Worm (Caenorhabditis elegans) whole organism, L4 larva: ENCODE results near the gene dhhc-10.

ENCODE experiments used
- D1046.2 ChIP-seq: fragments of 200-800 bp; sonication (Bioruptor generic); IDR thresholded peaks from 2 replicates; pipeline ENCODE4 v1.3.6; 2022; ENCODE audit warnings: missing genetic modification characterization, missing compliant biosample characterization
- F10B5.3 ChIP-seq: sonication (generic microtip); optimal IDR thresholded peaks from 2 replicates; lab custom pipeline; 2016; ENCODE audit warnings: mild to moderate bottlenecking, missing genetic modification characterization, missing compliant biosample characterization
- F26F4.8 ChIP-seq: fragments of 200-800 bp; sonication (Bioruptor generic); conservative IDR thresholded peaks from 2 replicates; pipeline ENCODE4 v1.3.6; 2022; ENCODE audit warnings: missing genetic modification characterization, missing compliant biosample characterization
- F49E8.2 ChIP-seq: sonication (generic microtip); optimal IDR thresholded peaks from 2 replicates; lab custom pipeline; 2016; ENCODE audit warnings: missing compliant biosample characterization, mild to moderate bottlenecking, missing genetic modification characterization, borderline replicate concordance
- T20F7.1 ChIP-seq: fragments of 200-800 bp; sonication (Bioruptor generic); optimal IDR thresholded peaks from 2 replicates; lab custom pipeline; 2018; ENCODE audit warnings: mild to moderate bottlenecking, missing genetic modification characterization, missing compliant biosample characterization
- Y48G9A.11 ChIP-seq: fragments of 200-800 bp; sonication (Bioruptor generic); IDR thresholded peaks from 2 replicates; pipeline ENCODE4 v1.3.6; 2022; ENCODE audit warnings: missing genetic modification reagents, missing genetic modification characterization, missing compliant biosample characterization
- ZK337.2 ChIP-seq: fragments of 200-800 bp; sonication (Bioruptor generic); IDR thresholded peaks from 2 replicates; pipeline ENCODE4 v1.3.6; 2022; ENCODE audit warnings: missing genetic modification reagents, missing genetic modification characterization, missing compliant biosample characterization
- ZK546.5 ChIP-seq, 2 experiments: sonication (generic microtip); optimal IDR thresholded peaks; 2 replicates each; lab custom pipeline; 2017; ENCODE audit warnings: missing biosample characterization in 2 of 2, missing genetic modification characterization in 2 of 2
- aha-1 ChIP-seq: fragments of 150-350 bp; peaks from one replicate; lab custom pipeline; 2014; ENCODE audit warnings: missing biosample characterization, missing genetic modification characterization
- aly-2 ChIP-seq: sonication (generic microtip); optimal IDR thresholded peaks from 2 replicates; lab custom pipeline; 2018; ENCODE audit warnings: missing biosample characterization, missing genetic modification characterization
- ama-1 ChIP-seq: fragments of 150-350 bp; optimal IDR thresholded peaks from 2 replicates; lab custom pipeline; 2014; ENCODE audit warnings: inconsistent platforms, mixed read lengths
- arid-1 ChIP-seq: fragments of 200-800 bp; sonication (Bioruptor generic); conservative IDR thresholded peaks from 2 replicates; pipeline ENCODE4 v1.3.6; 2022; ENCODE audit warnings: missing genetic modification reagents, missing genetic modification characterization, missing compliant biosample characterization
- attf-4 ChIP-seq: sonication (generic microtip); optimal IDR thresholded peaks from 3 replicates; lab custom pipeline; 2017; ENCODE audit warnings: missing biosample characterization, missing genetic modification characterization
- ceh-32 ChIP-seq: sonication (generic microtip); optimal IDR thresholded peaks from 2 replicates; lab custom pipeline; 2016; ENCODE audit warnings: mild to moderate bottlenecking, missing genetic modification characterization, missing compliant biosample characterization; ENCODE audit not compliant: poor library complexity
- ceh-62 ChIP-seq: sonication (generic microtip); optimal IDR thresholded peaks from 2 replicates; lab custom pipeline; 2017; ENCODE audit warnings: missing biosample characterization, missing genetic modification characterization
- daf-12 ChIP-seq: fragments of 150-350 bp; optimal IDR thresholded peaks from 2 replicates; lab custom pipeline; 2014; ENCODE audit warnings: missing biosample characterization, missing genetic modification reagents, missing genetic modification characterization
- daf-8 ChIP-seq: fragments of 200-800 bp; sonication (Bioruptor generic); IDR thresholded peaks from 2 replicates; pipeline ENCODE4 v1.3.6; 2022; ENCODE audit warnings: missing genetic modification characterization, missing compliant biosample characterization
- dpl-1 ChIP-seq: fragments of 150-350 bp; optimal IDR thresholded peaks from 2 replicates; lab custom pipeline; 2014; ENCODE audit warnings: missing biosample characterization, missing genetic modification reagents, missing genetic modification characterization
- duxl-1 ChIP-seq: sonication (generic microtip); optimal IDR thresholded peaks from 2 replicates; lab custom pipeline; 2016; ENCODE audit warnings: mild to moderate bottlenecking, missing genetic modification characterization, moderate library complexity, missing compliant biosample characterization; ENCODE audit not compliant: poor library complexity
- dve-1 ChIP-seq: sonication (generic microtip); optimal IDR thresholded peaks from 2 replicates; lab custom pipeline; 2017; ENCODE audit warnings: antibody characterized with exemption, mild to moderate bottlenecking, missing genetic modification characterization, missing compliant biosample characterization; ENCODE audit not compliant: insufficient read depth
- fkh-10 ChIP-seq: fragments of 150-350 bp; optimal IDR thresholded peaks from 2 replicates; lab custom pipeline; 2014; ENCODE audit warnings: missing biosample characterization, missing genetic modification reagents, missing genetic modification characterization
- fos-1 ChIP-seq: fragments of 150-350 bp; optimal IDR thresholded peaks from 2 replicates; lab custom pipeline; 2014; ENCODE audit warnings: missing biosample characterization, missing genetic modification characterization
- hif-1 ChIP-seq, 2 experiments: sonication (generic microtip); optimal IDR thresholded peaks; 2 replicates each; lab custom pipeline; 2016 to 2017; ENCODE audit warnings: missing compliant biosample characterization in 2 of 2, missing genetic modification characterization in 2 of 2, missing genetic modification reagents in 2 of 2, missing genotype in 2 of 2, mild to moderate bottlenecking in 1 of 2
- hlh-30 ChIP-seq: sonication (generic microtip); optimal IDR thresholded peaks from 2 replicates; lab custom pipeline; 2017; ENCODE audit warnings: antibody characterized with exemption, mild to moderate bottlenecking, missing genetic modification characterization, missing compliant biosample characterization; ENCODE audit not compliant: insufficient read depth
- hmg-1.1 ChIP-seq: fragments of 200-800 bp; sonication (Bioruptor generic); IDR thresholded peaks from 2 replicates; pipeline ENCODE4 v1.3.6; 2022; ENCODE audit warnings: missing genetic modification reagents, missing genetic modification characterization, missing compliant biosample characterization
- lin-13 ChIP-seq: fragments of 150-350 bp; optimal IDR thresholded peaks from 2 replicates; lab custom pipeline; 2014; ENCODE audit warnings: missing biosample characterization, missing genetic modification reagents, missing genetic modification characterization
- lin-29 ChIP-seq: fragments of 200-800 bp; sonication (Bioruptor generic); IDR thresholded peaks from 2 replicates; pipeline ENCODE4 v1.3.6; 2022; ENCODE audit warnings: missing genetic modification reagents, missing genetic modification characterization, missing compliant biosample characterization
- lin-39 ChIP-seq: fragments of 150-350 bp; optimal IDR thresholded peaks from 2 replicates; lab custom pipeline; 2014; ENCODE audit warnings: missing biosample characterization, missing genetic modification reagents, missing genetic modification characterization
- lsy-2 ChIP-seq, 2 experiments: fragments of 150-350 bp in 1 of 2; sonication (generic microtip) in 1 of 2; optimal IDR thresholded peaks; 2 replicates each; lab custom pipeline; 2014 to 2017; ENCODE audit warnings: missing biosample characterization in 2 of 2, missing genetic modification characterization in 2 of 2
- mes-2 ChIP-seq: sonication (generic microtip); optimal IDR thresholded peaks from 2 replicates; lab custom pipeline; 2016; ENCODE audit warnings: missing genotype, mild to moderate bottlenecking, missing genetic modification characterization, missing compliant biosample characterization; ENCODE audit not compliant: poor library complexity, severe bottlenecking
- nhr-102 ChIP-seq: sonication (generic microtip); optimal IDR thresholded peaks from 2 replicates; lab custom pipeline; 2016; ENCODE audit warnings: mild to moderate bottlenecking, missing genetic modification characterization, moderate library complexity, missing compliant biosample characterization
- nhr-11 ChIP-seq: fragments of 150-350 bp; optimal IDR thresholded peaks from 2 replicates; lab custom pipeline; 2014; ENCODE audit warnings: missing biosample characterization, missing genetic modification characterization
- nhr-237 ChIP-seq: sonication (generic microtip); optimal IDR thresholded peaks from 2 replicates; lab custom pipeline; 2017; ENCODE audit warnings: missing biosample characterization, missing genetic modification characterization
- nhr-28 ChIP-seq: fragments of 150-350 bp; optimal IDR thresholded peaks from 2 replicates; lab custom pipeline; 2014; ENCODE audit warnings: missing biosample characterization, missing genetic modification characterization
- nhr-41 ChIP-seq: fragments of 200-800 bp; sonication (Bioruptor generic); IDR thresholded peaks from 2 replicates; pipeline ENCODE4 v1.3.6; 2022; ENCODE audit warnings: missing genetic modification reagents, missing genetic modification characterization, missing compliant biosample characterization
- nhr-48 ChIP-seq: sonication (generic microtip); optimal IDR thresholded peaks from 2 replicates; lab custom pipeline; 2016; ENCODE audit warnings: mild to moderate bottlenecking, missing genetic modification characterization, missing compliant biosample characterization
- nhr-76 ChIP-seq: fragments of 150-350 bp; optimal IDR thresholded peaks from 2 replicates; lab custom pipeline; 2014; ENCODE audit warnings: missing biosample characterization, missing genetic modification characterization
- set-16 ChIP-seq: fragments of 200-800 bp; sonication (Bioruptor generic); IDR thresholded peaks from 2 replicates; pipeline ENCODE4 v1.3.6; 2022; ENCODE audit warnings: missing genetic modification reagents, missing genetic modification characterization, missing compliant biosample characterization
- skn-1 ChIP-seq: fragments of 150-350 bp; optimal IDR thresholded peaks from 2 replicates; lab custom pipeline; 2014; ENCODE audit warnings: missing biosample characterization, missing genetic modification characterization
- snpc-1.2 ChIP-seq: fragments of 200-800 bp; sonication (Bioruptor generic); IDR thresholded peaks from 2 replicates; pipeline ENCODE4 v1.3.6; 2022; ENCODE audit warnings: missing genetic modification reagents, missing genetic modification characterization, missing compliant biosample characterization
- snpc-4 ChIP-seq: fragments of 150-350 bp; optimal IDR thresholded peaks from 2 replicates; lab custom pipeline; 2014; ENCODE audit warnings: missing biosample characterization, missing genetic modification characterization
- tra-1 ChIP-seq: fragments of 200-800 bp; sonication (Bioruptor generic); IDR thresholded peaks from 2 replicates; pipeline ENCODE4 v1.3.6; 2022; ENCODE audit warnings: missing genetic modification reagents, missing genetic modification characterization, missing compliant biosample characterization
- unc-62 ChIP-seq, 3 experiments: fragments of 150-350 bp in 1 of 3; sonication (generic microtip); optimal IDR thresholded peaks in 2 of 3; peaks in 1 of 3; 1 replicate in 1 of 3; 2 replicates in 2 of 3; lab custom pipeline; 2014 to 2017; ENCODE audit warnings: missing biosample characterization in 3 of 3, missing genetic modification characterization in 3 of 3, missing genetic modification reagents in 3 of 3, missing genotype in 1 of 3
- zag-1 ChIP-seq: fragments of 150-350 bp; optimal IDR thresholded peaks from 2 replicates; lab custom pipeline; 2014; ENCODE audit warnings: missing biosample characterization, missing genetic modification characterization
- zfp-2 ChIP-seq: sonication (generic microtip); optimal IDR thresholded peaks from 2 replicates; lab custom pipeline; 2016; ENCODE audit warnings: mild to moderate bottlenecking, missing genetic modification characterization, missing compliant biosample characterization
- zip-2 ChIP-seq: fragments of 150-350 bp; optimal IDR thresholded peaks from 2 replicates; lab custom pipeline; 2014; ENCODE audit warnings: missing biosample characterization, missing genetic modification characterization
- ztf-11 ChIP-seq: fragments of 150-350 bp; optimal IDR thresholded peaks from 2 replicates; lab custom pipeline; 2014; ENCODE audit warnings: missing biosample characterization, missing genetic modification characterization

Gene dhhc-10

DNA sequence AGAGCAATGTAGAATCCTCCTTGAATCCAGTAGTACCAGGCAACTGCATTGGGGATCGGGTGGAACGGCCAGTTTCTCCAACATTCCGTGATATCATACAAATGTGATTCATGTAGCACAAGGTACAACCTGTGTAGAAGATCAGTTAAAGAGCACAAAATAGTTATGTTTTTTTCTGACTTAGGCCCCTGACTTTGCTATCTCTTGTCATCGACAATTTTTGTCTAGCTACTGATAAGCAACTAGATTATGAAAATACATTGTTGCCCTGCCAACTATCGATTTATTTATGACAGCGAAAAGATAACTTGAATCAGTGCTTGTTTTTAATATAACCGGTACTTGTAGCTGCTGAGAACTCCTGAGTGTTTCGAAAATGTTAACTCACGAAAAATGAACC is 8.7 kb upstream of the dhhc-10 start (continued):
- peak; percentile 71 for TF ChIP-seq nhr-28 (tag; lab: Kevin White, UChicago)
- TF ChIP-seq hlh-30 (tag; lab: Kevin White, UChicago) = peak; percentile 3
- no peak for TF ChIP-seq arid-1 (GFP tag; lab: Robert Waterston, UW)
- no peak for TF ChIP-seq F26F4.8 (GFP tag; lab: Robert Waterston, UW)

DNA sequence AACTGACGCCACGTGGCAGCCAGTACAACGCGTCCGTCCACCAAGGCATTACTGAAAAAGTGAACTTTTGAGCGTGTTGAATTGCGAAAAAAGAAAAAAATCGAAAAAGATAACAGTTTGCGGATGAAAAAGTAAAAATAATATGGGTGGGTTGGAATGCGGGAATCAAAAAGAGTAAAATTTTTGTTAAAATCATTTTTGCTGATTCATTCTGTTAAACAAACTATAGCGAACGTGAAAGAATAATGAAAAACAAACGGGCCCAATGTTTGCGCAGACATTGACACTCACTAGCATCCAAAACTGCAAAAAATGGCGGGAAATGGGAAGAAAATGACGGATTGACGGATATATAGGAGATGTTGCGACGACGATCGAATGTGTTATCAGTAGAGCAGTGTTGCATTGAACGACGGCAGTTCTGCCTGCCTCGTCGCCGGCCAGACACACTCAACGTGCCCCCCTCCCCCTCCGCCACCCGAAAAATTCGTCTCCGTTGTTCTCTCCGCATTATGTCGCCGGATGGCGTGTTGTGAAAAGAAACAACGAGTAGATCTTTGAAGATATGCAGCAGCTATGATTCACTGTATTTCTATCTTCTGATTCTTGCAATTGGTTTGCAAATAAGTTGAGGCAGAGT is 7.4 kb upstream of the dhhc-10 start, which contains the start of gene hyl-2:
Gene hyl-2, minus strand, starts transcription at position 51 of the 640 bp plus-strand sequence.
- TF ChIP-seq ceh-62 = no peak
- TF ChIP-seq D1046.2 (GFP tag; lab: Robert Waterston, UW) = no peak
- TF ChIP-seq nhr-28 (tag; lab: Kevin White, UChicago) = peak; percentile 5
- no peak for TF ChIP-seq duxl-1
- TF ChIP-seq nhr-11 = peak; percentile 10
- TF ChIP-seq lsy-2 (tag; optimal IDR thresholded peaks at IDR 0.05; lab: Kevin White, UChicago) = peak in 1 of 2 experiments; percentile 54
- no peak for TF ChIP-seq aly-2 (tag; lab: Kevin White, UChicago)
- TF ChIP-seq hif-1 (tag; optimal IDR thresholded peaks at IDR 0.05; lab: Kevin White, UChicago) = no peak
- TF ChIP-seq T20F7.1 (GFP tag; lab: Kevin White, UChicago) = no peak
- no peak for TF ChIP-seq F26F4.8 (GFP tag; lab: Robert Waterston, UW)
- TF ChIP-seq arid-1 (GFP tag; lab: Robert Waterston, UW) = no peak
- no peak for TF ChIP-seq daf-8 (GFP tag; lab: Robert Waterston, UW)
- peak; percentile 51; the same call in 1 of the 2 replicates for TF ChIP-seq set-16 (GFP tag; lab: Robert Waterston, UW)
- TF ChIP-seq zfp-2 (tag; lab: Kevin White, UChicago) = no peak
- TF ChIP-seq fos-1 = no peak
- TF ChIP-seq lin-13 (GFP tag; lab: Kevin White, UChicago) = peak; percentile 7
- TF ChIP-seq skn-1 = no peak
- TF ChIP-seq ZK546.5 (tag; optimal IDR thresholded peaks at IDR 0.05; lab: Kevin White, UChicago) = no peak
- no peak for TF ChIP-seq F10B5.3 (tag; lab: Kevin White, UChicago)
- TF ChIP-seq nhr-102 (tag; lab: Kevin White, UChicago) = no peak
- no peak for TF ChIP-seq ama-1 (lab: Kevin White, UChicago)
- TF ChIP-seq lin-29 (GFP tag; lab: Robert Waterston, UW) = no peak
- TF ChIP-seq Y48G9A.11 = no peak
- TF ChIP-seq lin-39 (tag; lab: Kevin White, UChicago) = no peak
- TF ChIP-seq dpl-1 (GFP tag; lab: Kevin White, UChicago) = peak; percentile 7
- no peak for TF ChIP-seq ZK337.2 (GFP tag; lab: Robert Waterston, UW)
- no peak for TF ChIP-seq ceh-32
- TF ChIP-seq zip-2 (tag; lab: Kevin White, UChicago) = no peak
- no peak for TF ChIP-seq nhr-237 (tag; lab: Kevin White, UChicago)
- no peak for TF ChIP-seq nhr-48 (tag; lab: Kevin White, UChicago)
- TF ChIP-seq daf-12 (tag; lab: Kevin White, UChicago) = no peak
- TF ChIP-seq unc-62 (GFP tag; optimal IDR thresholded peaks at IDR 0.05 in 1 of 2; lab: Kevin White, UChicago) = peak in 1 of 2 experiments; percentile 82
- no peak for TF ChIP-seq unc-62 (tag; optimal IDR thresholded peaks at IDR 0.05; lab: Kevin White, UChicago)
- peak; percentile 30; the same call in 1 of the 2 replicates for TF ChIP-seq hmg-1.1 (GFP tag; lab: Robert Waterston, UW)
- no peak for TF ChIP-seq aha-1
- no peak for TF ChIP-seq nhr-76
- no peak for TF ChIP-seq snpc-4
- TF ChIP-seq attf-4 (tag; lab: Kevin White, UChicago) = no peak
- TF ChIP-seq mes-2 = peak; percentile 50
- TF ChIP-seq dve-1 (tag; lab: Kevin White, UChicago) = no peak
- TF ChIP-seq ztf-11 (tag; lab: Kevin White, UChicago) = no peak
- TF ChIP-seq tra-1 (GFP tag; lab: Robert Waterston, UW) = no peak
- TF ChIP-seq fkh-10 (GFP tag; lab: Kevin White, UChicago) = no peak
- no peak for TF ChIP-seq zag-1 (tag; lab: Kevin White, UChicago)
- no peak for TF ChIP-seq nhr-41 (GFP tag; lab: Robert Waterston, UW)
- no peak for TF ChIP-seq snpc-1.2 (GFP tag; lab: Robert Waterston, UW)
- no peak for TF ChIP-seq F49E8.2 (tag; lab: Kevin White, UChicago)
